Worm (Caenorhabditis elegans) whole organism, young adult: ENCODE measurements around the gene dnj-22.
A peak's percentile ranks its signal among the peaks of the same experiment; 100 is the strongest.

Experiments
- B0019.2 ChIP-seq: fragments of 200-800 bp; sonication (Bioruptor generic); conservative IDR thresholded peaks from 2 replicates; pipeline ENCODE4 v1.3.6; 2022; ENCODE audit warnings: missing genetic modification reagents, missing genetic modification characterization, missing compliant biosample characterization
- B0261.1 ChIP-seq: sonication (generic microtip); optimal IDR thresholded peaks from 2 replicates; lab custom pipeline; 2016; ENCODE audit warnings: mild to moderate bottlenecking, missing genetic modification characterization, moderate library complexity, missing compliant biosample characterization
- F10E7.11 ChIP-seq: sonication (generic microtip); optimal IDR thresholded peaks from 2 replicates; lab custom pipeline; 2017; ENCODE audit warnings: mild to moderate bottlenecking, missing genetic modification characterization, moderate library complexity, missing compliant biosample characterization
- F22D6.2 ChIP-seq: sonication (generic microtip); optimal IDR thresholded peaks from 2 replicates; lab custom pipeline; 2016; ENCODE audit warnings: mild to moderate bottlenecking, missing genetic modification characterization, missing compliant biosample characterization
- F23B12.7 ChIP-seq: sonication (generic microtip); optimal IDR thresholded peaks from 2 replicates; lab custom pipeline; 2017; ENCODE audit warnings: missing genetic modification characterization, mild to moderate bottlenecking, missing compliant biosample characterization, antibody characterized with exemption, moderate library complexity; ENCODE audit not compliant: insufficient read depth
- F37B4.10 ChIP-seq: fragments of 200-800 bp; sonication (Bioruptor generic); IDR thresholded peaks from 2 replicates; pipeline ENCODE4 v1.3.6; 2022; ENCODE audit warnings: missing genetic modification characterization, missing compliant biosample characterization
- F39B2.1 ChIP-seq: fragments of 200-800 bp; sonication (Bioruptor generic); IDR thresholded peaks from 2 replicates; pipeline ENCODE4 v1.3.6; 2022; ENCODE audit warnings: missing genetic modification reagents, missing genetic modification characterization, missing compliant biosample characterization
- F52B5.7 ChIP-seq: sonication (generic microtip); optimal IDR thresholded peaks from 2 replicates; lab custom pipeline; 2016; ENCODE audit warnings: mild to moderate bottlenecking, missing genetic modification characterization, missing compliant biosample characterization
- Y53G8AR.9 ChIP-seq: fragments of 200-800 bp; sonication (Bioruptor generic); conservative IDR thresholded peaks from 2 replicates; pipeline ENCODE4 v1.3.6; 2022; ENCODE audit warnings: missing genetic modification reagents, missing genetic modification characterization, missing compliant biosample characterization
- Y56A3A.18 ChIP-seq: fragments of 200-800 bp; sonication (Bioruptor generic); IDR thresholded peaks from 2 replicates; pipeline ENCODE4 v1.3.6; 2022; ENCODE audit warnings: missing genetic modification reagents, missing genetic modification characterization, missing compliant biosample characterization
- Y95B8A.8 ChIP-seq: fragments of 200-800 bp; sonication (Bioruptor generic); IDR thresholded peaks from 2 replicates; pipeline ENCODE4 v1.3.6; 2022; ENCODE audit warnings: missing genetic modification reagents, missing genetic modification characterization, missing compliant biosample characterization
- ZK185.1 ChIP-seq: sonication (generic microtip); optimal IDR thresholded peaks from 2 replicates; lab custom pipeline; 2016; ENCODE audit warnings: mild to moderate bottlenecking, missing genetic modification characterization, missing compliant biosample characterization; ENCODE audit not compliant: poor library complexity, severe bottlenecking
- aptf-2 ChIP-seq: fragments of 200-800 bp; sonication (Bioruptor generic); conservative IDR thresholded peaks from 2 replicates; pipeline ENCODE4 v1.3.6; 2022; ENCODE audit warnings: missing genetic modification reagents, missing genetic modification characterization, missing compliant biosample characterization
- atf-7 ChIP-seq: sonication (generic microtip); optimal IDR thresholded peaks from 2 replicates; lab custom pipeline; 2017; ENCODE audit warnings: mild to moderate bottlenecking, missing genetic modification characterization, missing compliant biosample characterization
- bed-2 ChIP-seq: fragments of 200-800 bp; sonication (Bioruptor generic); IDR thresholded peaks from 2 replicates; pipeline ENCODE4 v1.3.6; 2022; ENCODE audit warnings: missing genetic modification reagents, missing genetic modification characterization, missing compliant biosample characterization
- ceh-91 ChIP-seq: fragments of 200-800 bp; sonication (Bioruptor generic); IDR thresholded peaks from 2 replicates; pipeline ENCODE4 v1.3.6; 2022; ENCODE audit warnings: missing genetic modification reagents, missing genetic modification characterization, missing compliant biosample characterization
- dpff-1 ChIP-seq: sonication (generic microtip); optimal IDR thresholded peaks from 2 replicates; lab custom pipeline; 2017; ENCODE audit warnings: mild to moderate bottlenecking, missing genetic modification characterization, missing compliant biosample characterization
- dpl-1 ChIP-seq: fragments of 150-350 bp; optimal IDR thresholded peaks from 2 replicates; lab custom pipeline; 2014; ENCODE audit warnings: missing biosample characterization, missing genetic modification reagents, missing genetic modification characterization
- efl-1 ChIP-seq: fragments of 150-350 bp; optimal IDR thresholded peaks from 2 replicates; lab custom pipeline; 2014; ENCODE audit warnings: missing biosample characterization, missing genetic modification reagents, missing genetic modification characterization
- egrh-3 ChIP-seq: fragments of 200-800 bp; sonication (Bioruptor generic); IDR thresholded peaks from 2 replicates; pipeline ENCODE4 v1.3.6; 2022; ENCODE audit warnings: missing genetic modification reagents, missing genetic modification characterization, missing compliant biosample characterization
- ets-4 ChIP-seq: fragments of 200-800 bp; sonication (Bioruptor generic); optimal IDR thresholded peaks from 2 replicates; lab custom pipeline; 2018; ENCODE audit warnings: mild to moderate bottlenecking, missing genetic modification characterization, missing compliant biosample characterization
- him-1 ChIP-seq: sonication (generic microtip); optimal IDR thresholded peaks from 2 replicates; lab custom pipeline; 2016; ENCODE audit warnings: missing genotype, missing genetic modification reagents, missing genetic modification characterization, missing compliant biosample characterization
- let-526 ChIP-seq: fragments of 200-800 bp; sonication (Bioruptor generic); IDR thresholded peaks from 2 replicates; pipeline ENCODE4 v1.3.6; 2022; ENCODE audit warnings: missing genetic modification reagents, missing genetic modification characterization, missing compliant biosample characterization
- lin-26 ChIP-seq: fragments of 200-800 bp; sonication (Bioruptor generic); IDR thresholded peaks from 2 replicates; pipeline ENCODE4 v1.3.6; 2022; ENCODE audit warnings: missing genetic modification reagents, missing genetic modification characterization, missing compliant biosample characterization
- lin-54 ChIP-seq: fragments of 200-800 bp; sonication (Bioruptor generic); optimal IDR thresholded peaks from 2 replicates; lab custom pipeline; 2018; ENCODE audit warnings: mild to moderate bottlenecking, missing genetic modification characterization, missing compliant biosample characterization
- lsl-1 ChIP-seq: fragments of 200-800 bp; sonication (Bioruptor generic); optimal IDR thresholded peaks from 2 replicates; lab custom pipeline; 2018; ENCODE audit warnings: mild to moderate bottlenecking, missing genetic modification characterization, moderate library complexity, missing compliant biosample characterization
- madf-6 ChIP-seq: fragments of 200-800 bp; sonication (Bioruptor generic); IDR thresholded peaks from 2 replicates; pipeline ENCODE4 v1.3.6; 2022; ENCODE audit warnings: missing genetic modification reagents, missing genetic modification characterization, missing compliant biosample characterization
- mcd-1 ChIP-seq: fragments of 200-800 bp; sonication (Bioruptor generic); IDR thresholded peaks from 2 replicates; pipeline ENCODE4 v1.3.6; 2022; ENCODE audit warnings: missing genetic modification reagents, missing genetic modification characterization, missing compliant biosample characterization
- mel-28 ChIP-seq: sonication (generic microtip); optimal IDR thresholded peaks from 2 replicates; lab custom pipeline; 2016; ENCODE audit warnings: borderline replicate concordance, mild to moderate bottlenecking, missing genetic modification characterization, missing compliant biosample characterization
- mes-4 ChIP-seq: sonication (generic microtip); optimal IDR thresholded peaks from 2 replicates; lab custom pipeline; 2016; ENCODE audit warnings: missing genotype, missing genetic modification characterization, missing compliant biosample characterization
- nfya-1 ChIP-seq: sonication (generic microtip); optimal IDR thresholded peaks from 2 replicates; lab custom pipeline; 2017; ENCODE audit warnings: antibody characterized with exemption, missing compliant biosample characterization, missing genetic modification characterization, borderline replicate concordance; ENCODE audit not compliant: insufficient read depth
- nhr-179 ChIP-seq: sonication (generic microtip); optimal IDR thresholded peaks from 2 replicates; lab custom pipeline; 2016; ENCODE audit warnings: mild to moderate bottlenecking, missing genetic modification characterization, missing compliant biosample characterization
- pbrm-1 ChIP-seq: fragments of 200-800 bp; sonication (Bioruptor generic); IDR thresholded peaks from 2 replicates; pipeline ENCODE4 v1.3.6; 2022; ENCODE audit warnings: missing genetic modification reagents, missing genetic modification characterization, missing compliant biosample characterization
- pha-4 ChIP-seq: fragments of 150-350 bp; sonication (generic microtip); optimal IDR thresholded peaks from 2 replicates; lab custom pipeline; 2014; ENCODE audit warnings: missing biosample characterization, missing genetic modification reagents, missing genetic modification characterization
- sea-2 ChIP-seq: fragments of 200-800 bp; sonication (Bioruptor generic); IDR thresholded peaks from 2 replicates; pipeline ENCODE4 v1.3.6; 2022; ENCODE audit warnings: missing genetic modification characterization, missing compliant biosample characterization
- snpc-1.3 ChIP-seq: sonication (generic microtip); optimal IDR thresholded peaks from 2 replicates; lab custom pipeline; 2017; ENCODE audit warnings: missing genetic modification characterization, mild to moderate bottlenecking, missing compliant biosample characterization, antibody characterized with exemption, moderate library complexity, missing genotype, missing genetic modification reagents; ENCODE audit not compliant: insufficient read depth
- snpc-4 ChIP-seq, 5 experiments: fragments of 150-350 bp in 1 of 5; sonication (generic microtip) in 4 of 5; optimal IDR thresholded peaks; 2 replicates each; lab custom pipeline; 2014 to 2018; ENCODE audit warnings: missing genetic modification characterization in 5 of 5, missing biosample characterization in 3 of 5, antibody characterized with exemption in 2 of 5, mild to moderate bottlenecking in 2 of 5, missing compliant biosample characterization in 2 of 5, missing genotype in 2 of 5, moderate library complexity in 2 of 5, missing genetic modification reagents in 1 of 5
- tbx-9 ChIP-seq: sonication (generic microtip); optimal IDR thresholded peaks from 2 replicates; lab custom pipeline; 2016; ENCODE audit warnings: borderline replicate concordance, missing genetic modification characterization, inconsistent platforms, missing compliant biosample characterization
- ztf-18 ChIP-seq: sonication (generic microtip); optimal IDR thresholded peaks from 2 replicates; lab custom pipeline; 2016; ENCODE audit warnings: missing genotype, mild to moderate bottlenecking, missing genetic modification characterization, missing compliant biosample characterization
- ztf-26 ChIP-seq: sonication (generic microtip); optimal IDR thresholded peaks from 2 replicates; lab custom pipeline; 2017; ENCODE audit warnings: missing genetic modification characterization, missing compliant biosample characterization
- ztf-28 ChIP-seq: fragments of 200-800 bp; sonication (Bioruptor generic); IDR thresholded peaks from 2 replicates; pipeline ENCODE4 v1.3.6; 2022; ENCODE audit warnings: missing genetic modification reagents, missing genetic modification characterization, missing compliant biosample characterization

The dnj-22 gene

ce11 chrV:8415113-8415530 is 46.8 kb downstream of the dnj-22 start (continued):
- TF ChIP-seq nfya-1 (no peak), dpff-1 (tag; lab: Kevin White, UChicago) (no peak), F23B12.7 (tag; lab: Kevin White, UChicago) (no peak), ets-4 (GFP tag; lab: Kevin White, UChicago) (no peak), Y53G8AR.9 (peak; percentile 88), tbx-9 (tag; lab: Kevin White, UChicago) (no peak), ztf-28 (GFP tag; lab: Robert Waterston, UW) (0 out of 2 replicates have a peak, but pooled peaks have one; percentile 58), atf-7 (tag; lab: Kevin White, UChicago) (peak; percentile 56), F10E7.11 (tag; lab: Kevin White, UChicago) (peak; percentile 54), ztf-26 (no peak)
- TF ChIP-seq, all 124 proteins: peak for 53

DNA sequence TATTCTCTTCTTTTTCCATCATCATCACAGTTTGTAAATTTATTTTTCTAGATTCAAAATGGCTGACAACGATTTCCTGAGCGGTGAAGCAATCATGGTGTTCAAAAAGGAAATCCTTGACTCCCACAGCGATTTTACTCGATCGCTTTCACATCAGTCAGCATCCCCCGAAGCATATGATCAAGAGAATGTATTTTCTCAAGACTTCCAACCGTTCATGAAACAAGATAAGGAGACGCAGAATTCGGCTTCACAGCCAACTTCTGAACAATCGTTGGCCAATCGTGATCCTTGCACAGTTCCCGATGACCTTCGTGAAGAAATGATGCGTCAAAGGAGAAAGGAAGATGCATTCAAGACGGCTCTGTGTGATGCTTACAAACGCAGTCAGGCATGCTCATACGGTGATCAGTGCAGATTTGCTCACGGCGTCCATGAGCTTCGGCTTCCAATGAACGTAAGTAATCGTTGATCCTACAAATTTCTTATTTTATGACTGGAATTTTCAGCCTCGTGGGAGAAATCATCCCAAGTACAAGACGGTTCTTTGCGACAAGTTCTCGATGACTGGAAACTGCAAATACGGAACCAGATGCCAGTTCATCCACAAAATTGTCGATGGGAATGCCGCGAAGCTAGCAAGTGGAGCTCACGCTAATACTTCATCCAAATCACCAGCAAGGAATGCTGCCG is 47.7 kb downstream of the dnj-22 start, which contains the start of gene pos-1:
Gene pos-1 (plus strand): TSS at position 51 of the 693 bp plus-strand sequence.
- TF ChIP-seq mes-4 (tag; lab: Kevin White, UChicago) (no peak), madf-6 (GFP tag; lab: Robert Waterston, UW) (no peak), ZK185.1 (tag; lab: Kevin White, UChicago) (no peak), lin-26 (no peak)

DNA sequence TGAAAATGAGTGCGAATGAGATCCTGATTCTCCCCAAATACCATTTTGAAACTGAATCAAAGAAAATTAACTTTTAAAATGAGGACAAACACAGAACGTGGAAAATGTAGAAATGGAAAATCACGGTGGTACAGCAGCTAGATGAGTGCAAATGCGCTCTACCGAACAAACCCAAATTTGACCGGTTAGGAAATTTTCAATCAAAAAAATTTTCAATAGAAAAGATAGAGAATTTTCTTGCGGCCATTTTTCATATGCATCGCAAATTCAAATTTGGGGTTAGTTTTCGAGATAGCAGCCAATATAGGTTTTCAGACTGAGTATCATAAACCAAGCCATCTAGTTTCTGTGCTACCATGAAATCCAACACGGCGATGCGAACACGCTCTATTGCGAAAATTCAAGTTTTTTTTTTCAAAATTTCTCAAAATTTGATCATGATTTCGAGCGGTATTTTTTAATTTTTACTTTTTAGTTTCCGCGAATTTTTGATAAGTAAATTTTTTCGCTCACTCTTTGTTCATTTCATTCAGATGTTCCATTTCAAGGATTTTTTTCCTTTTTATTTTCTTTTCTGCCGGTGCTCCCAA is 48.4 kb downstream of the dnj-22 start, which contains the start of gene vha-18:
Gene vha-18 (minus strand): TSS at position 51 of the 590 bp plus-strand sequence.
- TF ChIP-seq F22D6.2 (tag; lab: Kevin White, UChicago) (no peak), sea-2 (GFP tag; lab: Robert Waterston, UW) (no peak), lin-54 (GFP tag; lab: Kevin White, UChicago) (peak; percentile 90), snpc-4 (GFP tag; optimal IDR thresholded peaks at IDR 0.05; lab: Kevin White, UChicago) (no peak), snpc-4 (tag; optimal IDR thresholded peaks at IDR 0.05; lab: Kevin White, UChicago) (peak in 3 of 4 experiments; percentile 27 to 71 (median 55)), egrh-3 (GFP tag; lab: Robert Waterston, UW) (0 out of 2 replicates have a peak, but pooled peaks have one; percentile 9), mcd-1 (GFP tag; lab: Robert Waterston, UW) (peak; percentile 94), ets-4 (GFP tag; lab: Kevin White, UChicago) (no peak), dpl-1 (GFP tag; lab: Kevin White, UChicago) (peak; percentile 72), atf-7 (tag; lab: Kevin White, UChicago) (no peak), let-526 (no peak), lsl-1 (GFP tag; lab: Kevin White, UChicago) (peak; percentile 93), Y56A3A.18 (GFP tag; lab: Robert Waterston, UW) (no peak), F39B2.1 (GFP tag; lab: Robert Waterston, UW) (no peak), Y95B8A.8 (GFP tag; lab: Robert Waterston, UW) (peak; percentile 86; the same call in 1 of the 2 replicates), bed-2 (GFP tag; lab: Robert Waterston, UW) (0 out of 2 replicates have a peak, but pooled peaks have one; percentile 45), snpc-1.3 (tag; lab: Kevin White, UChicago) (peak; percentile 73), B0019.2 (GFP tag; lab: Robert Waterston, UW) (peak; percentile 90), lin-26 (no peak), nhr-179 (no peak), F52B5.7 (tag; lab: Kevin White, UChicago) (no peak), madf-6 (GFP tag; lab: Robert Waterston, UW) (peak; percentile 98), B0261.1 (tag; lab: Kevin White, UChicago) (peak; percentile 6), aptf-2 (0 out of 2 replicates have a peak, but pooled peaks have one; percentile 45), pha-4 (tag; lab: Kevin White, UChicago) (no peak), ceh-91 (GFP tag; lab: Robert Waterston, UW) (peak; percentile 99), mel-28 (tag; lab: Kevin White, UChicago) (no peak), efl-1 (GFP tag; lab: Kevin White, UChicago) (peak; percentile 90), ztf-18 (tag; lab: Kevin White, UChicago) (peak; percentile 70), pbrm-1 (GFP tag; lab: Robert Waterston, UW) (peak; percentile 74; the same call in 1 of the 2 replicates), him-1 (tag; lab: Kevin White, UChicago) (peak; percentile 58), F37B4.10 (no peak), nfya-1 (no peak), F10E7.11 (tag; lab: Kevin White, UChicago) (no peak)
